Worm (Caenorhabditis elegans): ENCODE data around the gene Y116F11B.2.

Y116F11B.2 gene

DNA sequence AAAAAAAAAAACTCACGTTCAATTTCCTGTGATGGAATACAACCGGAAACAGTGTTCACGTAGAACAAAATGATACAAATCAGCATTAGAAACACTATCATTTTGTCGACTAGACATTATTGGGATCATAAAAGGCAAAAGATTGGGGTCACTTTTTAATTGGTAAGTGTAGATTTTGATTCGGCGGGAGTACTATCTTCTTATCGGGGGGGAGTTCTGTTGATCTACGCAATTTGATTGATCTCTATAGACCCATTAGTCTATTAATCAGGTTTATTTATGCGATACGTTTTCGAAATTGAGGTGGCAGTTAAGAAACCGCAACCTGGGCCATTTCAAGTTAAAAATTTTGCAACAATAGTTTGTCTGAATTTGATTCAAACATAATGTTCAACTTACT is at the start of gene Y116F11B.2:
Gene Y116F11B.2, minus strand, starts transcription at position 101 of the 400 bp plus-strand sequence.
- TF ChIP-seq unc-130 (GFP tag; optimal IDR thresholded peaks at IDR 0.05), result no peak
- TF ChIP-seq Y53G8AR.9 (GFP tag; conservative IDR thresholded peaks at IDR 0.05), result no peak
- TF ChIP-seq gei-17 (GFP tag; optimal IDR thresholded peaks at IDR 0.05), result no peak
- TF ChIP-seq nhr-179 (tag; optimal IDR thresholded peaks at IDR 0.05), result no peak
- no peak for TF ChIP-seq F37B4.10 (GFP tag; IDR thresholded peaks at IDR 0.05)
- no peak for TF ChIP-seq ekl-4 (GFP tag; IDR thresholded peaks at IDR 0.05)
- no peak for TF ChIP-seq ceh-91 (GFP tag; IDR thresholded peaks at IDR 0.05)
- TF ChIP-seq efl-1 (GFP tag; optimal IDR thresholded peaks at IDR 0.05), result no peak
- no peak for TF ChIP-seq let-526 (GFP tag; IDR thresholded peaks at IDR 0.05)
- no peak for TF ChIP-seq lin-40 (tag; optimal IDR thresholded peaks at IDR 0.05)
- no peak for TF ChIP-seq madf-6 (GFP tag; IDR thresholded peaks at IDR 0.05)
- TF ChIP-seq lin-35 (GFP tag; optimal IDR thresholded peaks at IDR 0.05), result no peak
- no peak for TF ChIP-seq ceh-40 (GFP tag; IDR thresholded peaks at IDR 0.05)
- no peak for TF ChIP-seq ztf-6 (GFP tag; IDR thresholded peaks at IDR 0.05)

DNA sequence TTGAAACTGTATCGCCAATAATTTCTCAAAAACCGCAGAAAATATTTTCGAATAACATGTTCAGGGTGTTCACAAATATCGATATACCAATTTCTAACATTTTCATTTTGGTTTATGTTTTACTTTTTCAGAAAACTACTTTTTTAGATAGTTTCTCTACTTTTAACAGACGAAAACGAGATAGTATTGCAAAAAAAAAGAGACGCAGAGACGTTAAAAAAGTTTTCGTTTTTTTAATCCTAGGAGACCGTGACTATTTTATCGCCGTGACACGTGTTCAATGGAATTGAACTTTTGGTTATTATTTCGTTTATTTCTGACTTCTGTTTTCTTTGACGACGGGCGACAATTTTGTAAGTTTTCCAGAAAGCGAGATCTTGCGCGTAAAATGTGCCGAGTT is 47.1 kb upstream of the Y116F11B.2 start, which contains the start of gene Y116F11B.7:
Gene Y116F11B.7, plus strand, starts transcription at position 301 of the 400 bp plus-strand sequence.
- TF ChIP-seq lir-1 (GFP tag; conservative IDR thresholded peaks at IDR 0.05) (no peak), ceh-58 (GFP tag; IDR thresholded peaks at IDR 0.05) (no peak), F33H1.4 (GFP tag; IDR thresholded peaks at IDR 0.05) (no peak)

DNA sequence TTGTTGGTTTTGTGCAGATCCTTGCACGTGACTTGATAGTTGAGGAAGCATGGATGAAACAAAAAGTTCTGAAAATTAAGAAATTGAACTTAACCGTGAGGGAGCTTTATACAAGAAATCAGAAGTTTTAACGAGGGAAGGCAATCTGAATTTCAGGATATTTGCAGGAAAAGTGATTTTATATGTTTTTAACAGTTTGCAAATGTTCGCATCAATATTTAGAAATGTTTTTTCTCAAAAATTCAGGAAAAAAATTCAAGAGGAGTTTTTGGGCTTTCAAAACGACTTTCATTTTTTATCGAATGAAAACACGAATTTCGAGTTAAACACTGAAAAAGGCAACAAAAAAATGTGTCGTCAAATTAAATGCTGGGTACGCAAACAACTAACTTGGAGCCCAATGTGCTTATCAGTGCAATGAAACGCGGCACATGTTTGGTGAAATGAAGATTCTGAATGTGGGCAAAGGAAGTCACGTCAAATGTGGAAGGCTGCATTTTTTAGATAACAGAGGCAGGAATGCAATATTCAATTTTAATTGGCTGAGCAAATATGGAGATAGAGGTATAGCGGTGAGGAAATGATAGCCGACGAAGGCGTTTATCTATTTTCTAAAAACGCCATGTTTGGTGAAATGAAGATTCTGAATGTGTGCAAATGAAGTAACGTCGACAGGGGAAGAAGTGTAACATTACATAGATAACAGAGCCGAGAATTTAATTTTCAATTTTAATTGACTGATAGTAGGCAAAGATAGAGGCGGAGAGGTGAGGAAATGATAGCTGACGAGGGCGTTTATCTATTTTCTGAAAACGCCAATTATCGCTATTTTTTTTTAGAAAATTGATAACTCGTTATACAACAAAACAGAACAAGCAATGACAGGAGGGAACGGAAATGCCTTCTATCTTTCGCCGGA is 45.3 kb upstream of the Y116F11B.2 start, which contains the start of gene Y116F11B.6:
Gene Y116F11B.6, minus strand, starts transcription at position 51 of the 919 bp plus-strand sequence.
- TF ChIP-seq F23B12.7 (tag; optimal IDR thresholded peaks at IDR 0.05; ENCODE audit: insufficient read depth), result no peak
- no peak for TF ChIP-seq F37B4.10 (GFP tag; IDR thresholded peaks at IDR 0.05)
- no peak for TF ChIP-seq hmg-20 (GFP tag; IDR thresholded peaks at IDR 0.05)
- TF ChIP-seq nhr-80 (tag; optimal IDR thresholded peaks at IDR 0.05), result peak; percentile 53
- no peak for TF ChIP-seq egrh-3 (GFP tag; IDR thresholded peaks at IDR 0.05)
- TF ChIP-seq tbx-9 (tag; optimal IDR thresholded peaks at IDR 0.05; ENCODE audit: borderline replicate concordance), result no peak
- TF ChIP-seq attf-6 (GFP tag; IDR thresholded peaks at IDR 0.05), result no peak

DNA sequence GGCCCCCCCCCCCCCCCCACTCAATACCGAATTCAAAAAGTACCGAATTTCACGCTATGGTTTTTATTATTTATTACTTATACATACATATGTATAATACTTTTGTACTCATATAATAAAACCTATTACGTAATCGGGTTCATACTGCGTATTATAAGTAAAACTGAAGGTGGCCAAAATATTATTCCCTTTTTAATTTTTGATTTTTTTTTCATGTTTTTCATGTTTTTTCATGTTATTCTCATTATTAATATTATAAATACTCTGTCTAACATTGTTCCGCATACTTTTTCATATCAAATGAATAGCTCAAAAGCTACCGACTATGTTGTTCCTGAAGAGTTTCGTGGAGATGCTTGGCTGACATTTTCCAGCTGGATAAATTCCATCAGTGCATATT is 35.2 kb upstream of the Y116F11B.2 start, which contains the start of gene srw-38:
Gene srw-38, plus strand, starts transcription at position 301 of the 400 bp plus-strand sequence.
- TF ChIP-seq rec-8 (tag; optimal IDR thresholded peaks at IDR 0.05) (no peak), gei-17 (GFP tag; optimal IDR thresholded peaks at IDR 0.05) (no peak), repo-1 (tag; optimal IDR thresholded peaks at IDR 0.05) (no peak), mel-28 (tag; optimal IDR thresholded peaks at IDR 0.05; ENCODE audit: borderline replicate concordance) (no peak), ztf-28 (GFP tag; IDR thresholded peaks at IDR 0.05) (no peak), rcor-1 (GFP tag; IDR thresholded peaks at IDR 0.05) (no peak), egl-44 (GFP tag; IDR thresholded peaks at IDR 0.05) (no peak), Y67H2A.10 (GFP tag; conservative IDR thresholded peaks at IDR 0.05) (no peak), die-1 (tag; optimal IDR thresholded peaks at IDR 0.05) (no peak), chd-7 (tag; optimal IDR thresholded peaks at IDR 0.05) (no peak), unc-62 (GFP tag; optimal IDR thresholded peaks at IDR 0.05) (no peak), ceh-27 (GFP tag; optimal IDR thresholded peaks at IDR 0.05) (no peak), lsl-1 (GFP tag; optimal IDR thresholded peaks at IDR 0.05) (no peak), tbx-9 (tag; optimal IDR thresholded peaks at IDR 0.05; ENCODE audit: borderline replicate concordance) (no peak), nfya-1 (tag; optimal IDR thresholded peaks at IDR 0.05; ENCODE audit: borderline replicate concordance, insufficient read depth) (no peak), lsy-27 (tag; optimal IDR thresholded peaks at IDR 0.05; ENCODE audit: borderline replicate concordance, insufficient read depth) (no peak)
